Fruit fly (Drosophila melanogaster) whole organism, embryonic: ENCODE data around the gene Nepl18.

Experiments
- Ada2b ChIP-seq: fragments of 200-800 bp; sonication (Bioruptor generic); IDR thresholded peaks from 2 replicates; pipeline ENCODE4 v1.3.6; 2022; ENCODE audit warnings: missing biosample characterization, missing genetic modification characterization
- B-H1 ChIP-seq: fragments of 200-800 bp; sonication (Bioruptor generic); IDR thresholded peaks from 3 replicates; pipeline ENCODE4 v1.3.6; 2022; ENCODE audit warnings: missing biosample characterization, missing genetic modification characterization
- Blimp-1 ChIP-seq: fragments of 200-800 bp; sonication (Bioruptor generic); optimal IDR thresholded peaks from 3 replicates; lab custom pipeline; 2018; ENCODE audit warnings: missing biosample characterization, missing genetic modification characterization, mild to moderate bottlenecking, moderate library complexity, missing genetic modification reagents
- BtbVII ChIP-seq: fragments of 200-800 bp; sonication (Bioruptor generic); optimal IDR thresholded peaks from 3 replicates; lab custom pipeline; 2017; ENCODE audit warnings: missing biosample characterization, mild to moderate bottlenecking, missing genetic modification characterization
- C15 ChIP-seq: fragments of 200-800 bp; sonication (Bioruptor generic); IDR thresholded peaks from 3 replicates; pipeline ENCODE4 v1.3.6; 2022; ENCODE audit warnings: missing biosample characterization, missing genetic modification characterization
- CG1024 ChIP-seq: fragments of 200-800 bp; sonication (Bioruptor generic); IDR thresholded peaks from 2 replicates; pipeline ENCODE4 v1.3.6; 2022; ENCODE audit warnings: missing biosample characterization, missing genetic modification characterization
- CG10431 ChIP-seq: fragments of 200-800 bp; sonication (Bioruptor generic); optimal IDR thresholded peaks from 3 replicates; lab custom pipeline; 2018; ENCODE audit warnings: missing biosample characterization, mild to moderate bottlenecking, missing genetic modification characterization
- CG15011 ChIP-seq: fragments of 200-800 bp; sonication (Bioruptor generic); optimal IDR thresholded peaks from 3 replicates; lab custom pipeline; 2018; ENCODE audit warnings: missing biosample characterization, mild to moderate bottlenecking, missing genetic modification characterization
- CG17568 ChIP-seq: fragments of 200-800 bp; sonication (Bioruptor generic); optimal IDR thresholded peaks from 2 replicates; lab custom pipeline; 2018; ENCODE audit warnings: missing biosample characterization, mild to moderate bottlenecking, missing genetic modification characterization, moderate library complexity
- CG2129 ChIP-seq: fragments of 200-800 bp; sonication (Bioruptor generic); IDR thresholded peaks from 2 replicates; pipeline ENCODE4 v1.3.6; 2022; ENCODE audit warnings: missing biosample characterization, missing genetic modification characterization; ENCODE audit not compliant: partially characterized antibody
- CG32767 ChIP-seq: fragments of 200-800 bp; sonication (Bioruptor generic); IDR thresholded peaks from 2 replicates; pipeline ENCODE4 v1.3.6; 2022; ENCODE audit warnings: missing biosample characterization, missing genetic modification characterization
- CG32772 ChIP-seq: fragments of 200-800 bp; sonication (Bioruptor generic); IDR thresholded peaks from 2 replicates; pipeline ENCODE4 v1.3.6; 2022; ENCODE audit warnings: missing biosample characterization, missing genetic modification characterization
- CG34376 ChIP-seq: fragments of 200-800 bp; sonication (Bioruptor generic); optimal IDR thresholded peaks from 2 replicates; lab custom pipeline; 2018; ENCODE audit warnings: missing biosample characterization, mild to moderate bottlenecking, missing genetic modification characterization
- CG3838 ChIP-seq: fragments of 200-800 bp; sonication (Bioruptor generic); optimal IDR thresholded peaks from 3 replicates; lab custom pipeline; 2016; ENCODE audit warnings: missing biosample characterization, missing genetic modification characterization
- CG4820 ChIP-seq: fragments of 200-800 bp; sonication (Bioruptor generic); optimal IDR thresholded peaks from 3 replicates; lab custom pipeline; 2016; ENCODE audit warnings: missing biosample characterization, missing genetic modification characterization
- CG6813 ChIP-seq: fragments of 200-800 bp; sonication (Bioruptor generic); optimal IDR thresholded peaks from 2 replicates; lab custom pipeline; 2017; ENCODE audit warnings: missing biosample characterization, missing genetic modification characterization, mild to moderate bottlenecking, moderate library complexity, missing genetic modification reagents
- CG7963 ChIP-seq: fragments of 200-800 bp; sonication (Bioruptor generic); IDR thresholded peaks from 3 replicates; pipeline ENCODE4 v1.3.6; 2022; ENCODE audit warnings: missing biosample characterization, missing genetic modification characterization; ENCODE audit not compliant: partially characterized antibody
- CG8388 ChIP-seq: fragments of 200-800 bp; sonication (Bioruptor generic); optimal IDR thresholded peaks from 2 replicates; lab custom pipeline; 2019; ENCODE audit warnings: missing biosample characterization, mild to moderate bottlenecking, missing genetic modification characterization, moderate library complexity
- CrebB ChIP-seq: fragments of 200-800 bp; sonication (Bioruptor generic); optimal IDR thresholded peaks from 3 replicates; lab custom pipeline; 2018; ENCODE audit warnings: missing biosample characterization, mild to moderate bottlenecking, missing genetic modification characterization
- Hr78 ChIP-seq, 2 experiments: fragments of 200-800 bp in 1 of 2; fragments of >200 bp in 1 of 2; sonication (Bioruptor generic) in 1 of 2; optimal IDR thresholded peaks; 2 replicates each; lab custom pipeline; 2017 to 2019; ENCODE audit warnings: missing biosample characterization in 2 of 2, missing genetic modification characterization in 2 of 2, mild to moderate bottlenecking in 1 of 2, moderate library complexity in 1 of 2
- Kr ChIP-seq: fragments of 200-800 bp; sonication (Bioruptor generic); optimal IDR thresholded peaks from 2 replicates; lab custom pipeline; 2017; ENCODE audit warnings: missing biosample characterization, mild to moderate bottlenecking, missing genetic modification characterization
- Sox100B ChIP-seq: fragments of 200-800 bp; sonication (Bioruptor generic); optimal IDR thresholded peaks from 3 replicates; lab custom pipeline; 2018; ENCODE audit warnings: missing biosample characterization, mild to moderate bottlenecking, missing genetic modification characterization
- Stat92E ChIP-seq, 3 experiments: fragments of >200 bp in 2 of 3; fragments of 200-800 bp in 1 of 3; sonication (Bioruptor generic) in 1 of 3; optimal IDR thresholded peaks; 2 replicates each; lab custom pipeline; 2017 to 2019; ENCODE audit warnings: missing biosample characterization in 3 of 3, missing genetic modification characterization in 3 of 3, mild to moderate bottlenecking in 1 of 3, moderate library complexity in 1 of 3
- aop ChIP-seq: fragments of 200-800 bp; sonication (Bioruptor generic); IDR thresholded peaks from 2 replicates; pipeline ENCODE4 v1.3.6; 2022; ENCODE audit warnings: missing biosample characterization, missing genetic modification characterization
- bsh ChIP-seq, 2 experiments: fragments of 200-800 bp; sonication (Bioruptor generic); optimal IDR thresholded peaks; 2 replicates each; lab custom pipeline; 2017 to 2018; ENCODE audit warnings: mild to moderate bottlenecking in 2 of 2, missing biosample characterization in 2 of 2, missing genetic modification characterization in 2 of 2, moderate library complexity in 1 of 2
- chm ChIP-seq: fragments of 200-800 bp; sonication (Bioruptor generic); IDR thresholded peaks from 2 replicates; pipeline ENCODE4 v1.3.6; 2022; ENCODE audit warnings: missing biosample characterization, missing genetic modification characterization
- crol ChIP-seq: fragments of 200-800 bp; sonication (Bioruptor generic); IDR thresholded peaks from 2 replicates; pipeline ENCODE4 v1.3.6; 2022; ENCODE audit warnings: missing biosample characterization, missing genetic modification characterization
- crp ChIP-seq, 2 experiments: fragments of 200-800 bp; sonication (Bioruptor generic); optimal IDR thresholded peaks; 2 replicates in 1 of 2; 3 replicates in 1 of 2; lab custom pipeline; 2017; ENCODE audit warnings: missing biosample characterization in 2 of 2, missing genetic modification characterization in 2 of 2, mild to moderate bottlenecking in 1 of 2, moderate library complexity in 1 of 2
- danr ChIP-seq: fragments of 200-800 bp; sonication (Bioruptor generic); IDR thresholded peaks from 2 replicates; pipeline ENCODE4 v1.3.6; 2022; ENCODE audit warnings: missing biosample characterization, missing genetic modification characterization
- dimm ChIP-seq: fragments of 200-800 bp; sonication (Bioruptor generic); IDR thresholded peaks from 2 replicates; pipeline ENCODE4 v1.3.6; 2022; ENCODE audit warnings: missing biosample characterization, missing genetic modification characterization
- exex ChIP-seq: fragments of 200-800 bp; sonication (Bioruptor generic); optimal IDR thresholded peaks from 4 replicates; lab custom pipeline; 2018; ENCODE audit warnings: missing biosample characterization, mild to moderate bottlenecking, missing genetic modification characterization, moderate library complexity
- fd102C ChIP-seq: fragments of 200-800 bp; sonication (Bioruptor generic); optimal IDR thresholded peaks from 2 replicates; lab custom pipeline; 2018; ENCODE audit warnings: missing biosample characterization, mild to moderate bottlenecking, missing genetic modification characterization, moderate library complexity
- gro ChIP-seq: fragments of 200-800 bp; sonication (Bioruptor generic); optimal IDR thresholded peaks from 2 replicates; lab custom pipeline; 2016; ENCODE audit warnings: missing biosample characterization, missing genetic modification characterization
- hbn ChIP-seq: fragments of 200-800 bp; sonication (Bioruptor generic); IDR thresholded peaks from 2 replicates; pipeline ENCODE4 v1.3.6; 2022; ENCODE audit warnings: missing biosample characterization, missing genetic modification characterization; ENCODE audit not compliant: partially characterized antibody
- hth ChIP-seq: fragments of >200 bp; optimal IDR thresholded peaks from 2 replicates; lab custom pipeline; 2017; ENCODE audit warnings: inconsistent platforms
- lola ChIP-seq, 3 experiments: fragments of >200 bp in 2 of 3; fragments of 200-800 bp in 1 of 3; sonication (Bioruptor generic) in 1 of 3; optimal IDR thresholded peaks; 2 replicates each; lab custom pipeline; 2017 to 2019; ENCODE audit warnings: missing biosample characterization in 3 of 3, missing genetic modification characterization in 3 of 3, mild to moderate bottlenecking in 1 of 3, moderate library complexity in 1 of 3
- luna ChIP-seq: fragments of 200-800 bp; sonication (Bioruptor generic); optimal IDR thresholded peaks from 2 replicates; lab custom pipeline; 2016; ENCODE audit warnings: missing biosample characterization, missing genetic modification characterization
- mam ChIP-seq: fragments of 200-800 bp; sonication (Bioruptor generic); optimal IDR thresholded peaks from 3 replicates; lab custom pipeline; 2016; ENCODE audit warnings: missing biosample characterization, missing genetic modification characterization
- nerfin-1 ChIP-seq: fragments of 200-800 bp; sonication (Bioruptor generic); optimal IDR thresholded peaks from 3 replicates; lab custom pipeline; 2019; ENCODE audit warnings: missing biosample characterization, mild to moderate bottlenecking, missing genetic modification characterization, moderate library complexity
- org-1 ChIP-seq: fragments of 200-800 bp; sonication (Bioruptor generic); optimal IDR thresholded peaks from 2 replicates; lab custom pipeline; 2017; ENCODE audit warnings: missing biosample characterization, missing genetic modification characterization
- repo ChIP-seq: fragments of 200-800 bp; sonication (Bioruptor generic); optimal IDR thresholded peaks from 2 replicates; lab custom pipeline; 2016; ENCODE audit warnings: missing biosample characterization, missing genetic modification characterization
- schlank ChIP-seq: fragments of 200-800 bp; sonication (Bioruptor generic); optimal IDR thresholded peaks from 2 replicates; lab custom pipeline; 2018; ENCODE audit warnings: missing biosample characterization, mild to moderate bottlenecking, missing genetic modification characterization
- sens ChIP-seq: fragments of 200-800 bp; sonication (Bioruptor generic); peaks from one replicate; lab custom pipeline; 2016; ENCODE audit warnings: missing biosample characterization, missing genetic modification characterization
- sima ChIP-seq: fragments of 200-800 bp; sonication (Bioruptor generic); optimal IDR thresholded peaks from 2 replicates; lab custom pipeline; 2016; ENCODE audit warnings: missing biosample characterization, missing genetic modification characterization
- tap ChIP-seq: fragments of 200-800 bp; optimal IDR thresholded peaks from 3 replicates; lab custom pipeline; 2019; ENCODE audit warnings: missing biosample characterization, mild to moderate bottlenecking, missing genetic modification characterization, moderate library complexity
- unpg ChIP-seq: fragments of 200-800 bp; sonication (Bioruptor generic); optimal IDR thresholded peaks from 3 replicates; lab custom pipeline; 2018; ENCODE audit warnings: missing biosample characterization, mild to moderate bottlenecking, missing genetic modification characterization, moderate library complexity
- wek ChIP-seq: fragments of 200-800 bp; sonication (Bioruptor generic); optimal IDR thresholded peaks from 3 replicates; lab custom pipeline; 2018; ENCODE audit warnings: missing biosample characterization, mild to moderate bottlenecking, missing genetic modification characterization, moderate library complexity
- zfh2 ChIP-seq: fragments of 200-800 bp; sonication (Bioruptor generic); optimal IDR thresholded peaks from 2 replicates; lab custom pipeline; 2016; ENCODE audit warnings: missing biosample characterization, missing genetic modification characterization

The Nepl18 gene

dm6 chr3R:28904816-28905435 is 29.5 kb downstream of the Nepl18 start (continued):
- TF ChIP-seq Blimp-1 (peak; percentile 48), wek (GFP tag; lab: Kevin White, UChicago) (peak; percentile 14), crp (GFP tag; optimal IDR thresholded peaks at IDR 0.05; lab: Kevin White, UChicago) (no peak), crol (GFP tag; lab: Robert Waterston, UW) (no peak), tap (tag; lab: Kevin White, UChicago) (peak; percentile 57), luna (GFP tag; lab: Kevin White, UChicago) (peak; percentile 39), CG32767 (GFP tag; lab: Robert Waterston, UW) (no peak; the same call in 1 of the 2 replicates), CG2129 (GFP tag; lab: Robert Waterston, UW) (no peak), CG3838 (GFP tag; lab: Kevin White, UChicago) (no peak), C15 (peak; percentile 76; the same call in 2 of the 3 replicates), CG10431 (GFP tag; lab: Kevin White, UChicago) (no peak), repo (GFP tag; lab: Kevin White, UChicago) (peak; percentile 59), schlank (tag; lab: Kevin White, UChicago) (peak; percentile 70), CrebB (tag; lab: Kevin White, UChicago) (peak; percentile 28), gro (GFP tag; lab: Kevin White, UChicago) (peak; percentile 85), hbn (GFP tag; lab: Robert Waterston, UW) (no peak), bsh (GFP tag; optimal IDR thresholded peaks at IDR 0.05; lab: Kevin White, UChicago) (peak in 1 of 2 experiments; percentile 80), chm (GFP tag; lab: Robert Waterston, UW) (peak; percentile 65; the same call in 1 of the 2 replicates), danr (peak; percentile 55), CG6813 (GFP tag; lab: Kevin White, UChicago) (peak; percentile 46), CG8388 (GFP tag; lab: Kevin White, UChicago) (peak; percentile 64), CG17568 (GFP tag; lab: Kevin White, UChicago) (no peak), fd102C (GFP tag; lab: Kevin White, UChicago) (no peak), lola (GFP tag; optimal IDR thresholded peaks at IDR 0.05; lab: Kevin White, UChicago) (peak in 1 of 3 experiments; percentile 4), CG15011 (GFP tag; lab: Kevin White, UChicago) (peak; percentile 29), BtbVII (GFP tag; lab: Kevin White, UChicago) (peak; percentile 30), org-1 (GFP tag; lab: Kevin White, UChicago) (peak; percentile 53), mam (GFP tag; lab: Kevin White, UChicago) (peak; percentile 87), unpg (GFP tag; lab: Kevin White, UChicago) (peak; percentile 82), CG34376 (GFP tag; lab: Kevin White, UChicago) (peak; percentile 7), exex (no peak), Stat92E (GFP tag; optimal IDR thresholded peaks at IDR 0.05; lab: Kevin White, UChicago) (no peak), CG1024 (GFP tag; lab: Robert Waterston, UW) (peak; percentile 48; the same call in 1 of the 2 replicates), CG7963 (GFP tag; lab: Robert Waterston, UW) (no peak), Ada2b (GFP tag; lab: Robert Waterston, UW) (peak; percentile 82), zfh2 (GFP tag; lab: Kevin White, UChicago) (peak; percentile 90), dimm (GFP tag; lab: Robert Waterston, UW) (peak; percentile 35; the same call in 1 of the 2 replicates), sens (GFP tag; lab: Kevin White, UChicago) (peak; percentile 93), Kr (GFP tag; lab: Kevin White, UChicago) (no peak), sima (GFP tag; lab: Kevin White, UChicago) (no peak), Hr78 (GFP tag; optimal IDR thresholded peaks at IDR 0.05; lab: Kevin White, UChicago) (no peak), Sox100B (GFP tag; lab: Kevin White, UChicago) (no peak), B-H1 (GFP tag; lab: Robert Waterston, UW) (peak; percentile 67; the same call in 2 of the 3 replicates), nerfin-1 (no peak), hth (lab: Kevin White, UChicago) (no peak), aop (GFP tag; lab: Robert Waterston, UW) (peak; percentile 64; the same call in 1 of the 2 replicates), CG4820 (GFP tag; lab: Kevin White, UChicago) (peak; percentile 33), CG32772 (GFP tag; lab: Robert Waterston, UW) (peak; percentile 86)
